Fruit fly (Drosophila melanogaster): Measurements from ENCODE around the gene CG5697.

Gene CG5697

DNA sequence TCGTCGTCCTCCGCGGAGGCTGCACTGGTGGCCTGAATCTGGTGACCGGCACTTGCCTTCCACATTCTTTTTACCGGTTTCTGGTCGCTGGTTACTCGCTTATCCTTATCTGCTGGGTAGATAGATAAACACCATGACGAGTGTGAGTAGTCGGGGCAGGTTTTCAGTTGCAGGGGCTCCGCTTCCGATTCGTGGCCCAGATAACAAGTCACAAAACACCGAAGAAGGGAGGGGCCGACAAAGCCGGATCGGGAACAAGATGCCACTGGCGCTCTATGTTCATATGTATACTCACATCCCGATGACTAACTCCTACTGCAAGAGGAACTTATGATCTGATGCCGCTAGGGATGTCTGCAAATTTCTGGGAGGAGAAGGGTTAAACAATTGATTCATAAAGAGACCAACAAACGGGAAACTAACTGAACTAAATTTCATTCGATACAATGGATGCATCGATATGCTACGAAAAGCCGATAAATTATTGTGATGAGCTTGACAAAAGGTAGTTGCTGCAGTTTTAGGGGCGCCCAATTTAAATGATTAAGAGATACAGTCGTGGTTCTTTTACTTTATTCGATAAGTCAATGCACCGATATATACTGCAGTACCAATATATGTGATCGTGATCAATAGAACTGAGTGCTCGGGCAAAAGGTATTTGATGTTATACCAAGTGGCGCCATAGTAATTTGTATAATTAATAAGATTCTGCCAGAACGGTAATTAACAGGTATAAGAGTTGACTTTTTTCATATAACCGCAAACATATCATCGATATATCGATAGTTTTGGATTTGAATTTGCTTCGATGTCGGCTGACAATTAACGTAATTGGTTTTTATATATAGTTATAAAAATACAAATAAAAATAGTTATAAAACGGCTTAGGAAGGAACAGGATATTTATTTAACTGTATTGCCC, 48.5 kb downstream of the CG5697 start, which contains the start of gene Cortactin:
Gene Cortactin, minus strand, starts transcription at position 472 of the 925 bp plus-strand sequence.
- peak; percentile 9 for TF ChIP-seq noc (tag; optimal IDR thresholded peaks at IDR 0.05)

DNA sequence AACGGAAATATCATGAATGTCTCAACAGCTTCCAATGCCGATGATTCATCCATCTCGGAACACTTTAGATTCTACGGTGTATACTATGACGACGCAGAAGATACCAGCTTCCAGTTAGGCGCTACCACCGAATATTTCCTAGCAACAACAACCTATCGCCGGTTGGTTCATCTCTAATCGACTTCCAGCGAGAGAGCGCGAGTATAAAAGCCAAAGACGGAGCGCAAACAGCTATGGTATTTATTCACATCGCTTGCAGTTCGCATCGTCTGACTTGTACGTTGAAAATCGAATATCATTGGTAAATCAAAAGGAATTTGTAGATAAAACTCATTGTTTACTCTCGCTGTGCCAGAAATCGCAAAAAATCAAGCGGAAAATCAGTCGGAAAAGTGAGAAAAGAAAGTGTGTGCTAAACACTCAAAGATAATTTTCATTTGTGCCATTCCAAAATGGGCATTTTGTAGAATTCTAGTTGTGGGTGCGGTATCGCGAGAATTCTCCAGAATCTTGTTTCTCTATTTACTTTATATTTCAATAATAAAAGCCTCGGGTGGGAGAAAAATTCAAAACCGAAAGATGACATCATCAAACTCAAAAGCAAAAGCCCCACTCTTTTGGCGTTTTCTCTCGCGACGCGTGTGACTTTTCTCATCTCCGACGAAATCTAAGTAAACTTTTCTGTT, 49.4 kb downstream of the CG5697 start, which contains the start of gene AnxB9:
Gene AnxB9, plus strand, starts transcription at position 232 of the 686 bp plus-strand sequence.
- peak; percentile 60 for TF ChIP-seq noc (tag; optimal IDR thresholded peaks at IDR 0.05)

DNA sequence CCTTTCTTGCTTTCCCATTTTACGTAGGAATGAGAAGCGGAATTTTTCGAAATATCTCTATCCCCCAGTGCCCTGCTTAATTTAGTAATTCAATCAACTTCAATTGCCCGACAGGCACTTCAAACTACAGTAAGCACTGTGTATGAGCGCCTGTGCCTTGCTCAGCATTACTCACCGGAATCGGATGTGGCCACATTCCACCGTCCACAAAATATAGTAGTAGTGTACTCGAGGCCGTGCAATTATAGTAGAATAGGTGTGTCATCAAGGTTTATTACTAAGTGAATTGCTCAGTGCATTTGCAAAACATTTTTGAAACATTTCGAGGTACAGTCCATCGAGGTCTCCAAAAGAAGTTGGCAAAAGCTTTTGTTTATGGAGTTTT, 49.9 kb downstream of the CG5697 start:
- TF ChIP-seq noc (tag; optimal IDR thresholded peaks at IDR 0.05): no peak
